Fruit fly (Drosophila melanogaster) whole organism, embryonic: ENCODE results near the gene ihog.

Source experiments
- CG10267 ChIP-seq: fragments of 200-800 bp; sonication (Bioruptor generic); optimal IDR thresholded peaks from 2 replicates; lab custom pipeline; 2018; ENCODE audit warnings: missing biosample characterization, mild to moderate bottlenecking, missing genetic modification characterization, moderate library complexity
- CG11247 ChIP-seq: fragments of 200-800 bp; sonication (Bioruptor generic); IDR thresholded peaks from 2 replicates; pipeline ENCODE4 v1.3.6; 2022; ENCODE audit warnings: missing biosample characterization, missing genetic modification characterization
- CG12104 ChIP-seq: fragments of 200-800 bp; sonication (Bioruptor generic); optimal IDR thresholded peaks from 3 replicates; lab custom pipeline; 2016; ENCODE audit warnings: missing biosample characterization, missing genetic modification characterization
- CG12236 ChIP-seq: fragments of 200-800 bp; sonication (Bioruptor generic); optimal IDR thresholded peaks from 2 replicates; lab custom pipeline; 2016; ENCODE audit warnings: missing biosample characterization, missing genetic modification characterization
- CG13296 ChIP-seq: fragments of 200-800 bp; sonication (Bioruptor generic); optimal IDR thresholded peaks from 3 replicates; lab custom pipeline; 2018; ENCODE audit warnings: missing biosample characterization, mild to moderate bottlenecking, missing genetic modification characterization
- CG14050 ChIP-seq: fragments of 200-800 bp; sonication (Bioruptor generic); IDR thresholded peaks from 3 replicates; pipeline ENCODE4 v1.3.6; 2022; ENCODE audit warnings: missing biosample characterization, missing genetic modification characterization
- CG1647 ChIP-seq: fragments of 200-800 bp; sonication (Bioruptor generic); optimal IDR thresholded peaks from 3 replicates; lab custom pipeline; 2016; ENCODE audit warnings: missing biosample characterization, missing genetic modification characterization
- CG17361 ChIP-seq: fragments of 200-800 bp; sonication (Bioruptor generic); IDR thresholded peaks from 3 replicates; pipeline ENCODE4 v1.3.6; 2022; ENCODE audit warnings: missing biosample characterization, missing genetic modification characterization
- CG17385 ChIP-seq: fragments of 200-800 bp; sonication (Bioruptor generic); optimal IDR thresholded peaks from 3 replicates; lab custom pipeline; 2018; ENCODE audit warnings: missing biosample characterization, mild to moderate bottlenecking, missing genetic modification characterization
- CG17568 ChIP-seq: fragments of 200-800 bp; sonication (Bioruptor generic); optimal IDR thresholded peaks from 2 replicates; lab custom pipeline; 2018; ENCODE audit warnings: missing biosample characterization, mild to moderate bottlenecking, missing genetic modification characterization, moderate library complexity
- CG17802 ChIP-seq: fragments of 200-800 bp; sonication (Bioruptor generic); optimal IDR thresholded peaks from 2 replicates; lab custom pipeline; 2018; ENCODE audit warnings: missing biosample characterization, mild to moderate bottlenecking, missing genetic modification characterization, moderate library complexity
- CG18764 ChIP-seq: fragments of 200-800 bp; sonication (Bioruptor generic); optimal IDR thresholded peaks from 3 replicates; lab custom pipeline; 2016; ENCODE audit warnings: missing biosample characterization, missing genetic modification characterization
- CG32767 ChIP-seq: fragments of 200-800 bp; sonication (Bioruptor generic); IDR thresholded peaks from 2 replicates; pipeline ENCODE4 v1.3.6; 2022; ENCODE audit warnings: missing biosample characterization, missing genetic modification characterization
- CG6854 ChIP-seq: fragments of 200-800 bp; sonication (Bioruptor generic); optimal IDR thresholded peaks from 3 replicates; lab custom pipeline; 2017; ENCODE audit warnings: missing biosample characterization, mild to moderate bottlenecking, missing genetic modification characterization
- CG7786 ChIP-seq: fragments of 200-800 bp; sonication (Bioruptor generic); optimal IDR thresholded peaks from 2 replicates; lab custom pipeline; 2016; ENCODE audit warnings: missing biosample characterization, missing genetic modification characterization
- CG8924 ChIP-seq: fragments of 200-800 bp; optimal IDR thresholded peaks from 3 replicates; lab custom pipeline; 2019; ENCODE audit warnings: missing biosample characterization, mild to moderate bottlenecking, missing genetic modification characterization, moderate library complexity
- CG8944 ChIP-seq: fragments of 200-800 bp; sonication (Bioruptor generic); optimal IDR thresholded peaks from 3 replicates; lab custom pipeline; 2016; ENCODE audit warnings: missing biosample characterization, missing genetic modification characterization
- CHES-1-like ChIP-seq: fragments of 200-800 bp; sonication (Bioruptor generic); optimal IDR thresholded peaks from 2 replicates; lab custom pipeline; 2016; ENCODE audit warnings: missing biosample characterization, missing genetic modification characterization
- Dad ChIP-seq: fragments of 200-800 bp; sonication (Bioruptor generic); optimal IDR thresholded peaks from 3 replicates; lab custom pipeline; 2016; ENCODE audit warnings: missing biosample characterization, missing genetic modification characterization
- HHEX ChIP-seq: fragments of 200-800 bp; sonication (Bioruptor generic); optimal IDR thresholded peaks from 3 replicates; lab custom pipeline; 2017; ENCODE audit warnings: missing biosample characterization, mild to moderate bottlenecking, missing genetic modification characterization, missing genetic modification reagents
- Hmx ChIP-seq: fragments of 200-800 bp; sonication (Bioruptor generic); optimal IDR thresholded peaks from 2 replicates; lab custom pipeline; 2016; ENCODE audit warnings: missing biosample characterization, missing genetic modification characterization
- Hr51 ChIP-seq, 2 experiments: fragments of 200-800 bp; sonication (Bioruptor generic); optimal IDR thresholded peaks; 2 replicates in 1 of 2; 3 replicates in 1 of 2; lab custom pipeline; 2016 to 2018; ENCODE audit warnings: missing biosample characterization in 2 of 2, missing genetic modification characterization in 2 of 2, mild to moderate bottlenecking in 1 of 2, moderate library complexity in 1 of 2
- Hr78 ChIP-seq, 2 experiments: fragments of 200-800 bp in 1 of 2; fragments of >200 bp in 1 of 2; sonication (Bioruptor generic) in 1 of 2; optimal IDR thresholded peaks; 2 replicates each; lab custom pipeline; 2017 to 2019; ENCODE audit warnings: missing biosample characterization in 2 of 2, missing genetic modification characterization in 2 of 2, mild to moderate bottlenecking in 1 of 2, moderate library complexity in 1 of 2
- Lpt ChIP-seq: fragments of >200 bp; optimal IDR thresholded peaks from 2 replicates; lab custom pipeline; 2018; ENCODE audit warnings: missing biosample characterization, missing genetic modification characterization
- Mes4 ChIP-seq: fragments of 200-800 bp; sonication (Bioruptor generic); optimal IDR thresholded peaks from 2 replicates; lab custom pipeline; 2016; ENCODE audit warnings: missing biosample characterization, missing genetic modification characterization
- Myb ChIP-seq: fragments of 200-800 bp; sonication (Bioruptor generic); optimal IDR thresholded peaks from 2 replicates; lab custom pipeline; 2016; ENCODE audit warnings: missing biosample characterization, missing genetic modification characterization
- NFAT ChIP-seq: fragments of 200-800 bp; sonication (Bioruptor generic); IDR thresholded peaks from 2 replicates; pipeline ENCODE4 v1.3.6; 2022; ENCODE audit warnings: missing biosample characterization, missing genetic modification characterization
- NK7.1 ChIP-seq: fragments of 200-800 bp; sonication (Bioruptor generic); optimal IDR thresholded peaks from 3 replicates; lab custom pipeline; 2016; ENCODE audit warnings: missing biosample characterization, missing genetic modification characterization
- Neu2 ChIP-seq: fragments of 200-800 bp; sonication (Bioruptor generic); optimal IDR thresholded peaks from 3 replicates; lab custom pipeline; 2016; ENCODE audit warnings: missing biosample characterization, missing genetic modification characterization, borderline replicate concordance
- Nf-YC ChIP-seq: fragments of 200-800 bp; optimal IDR thresholded peaks from 3 replicates; lab custom pipeline; 2019; ENCODE audit warnings: missing biosample characterization, mild to moderate bottlenecking, missing genetic modification characterization, moderate library complexity
- NfI ChIP-seq: fragments of 200-800 bp; sonication (Bioruptor generic); optimal IDR thresholded peaks from 3 replicates; lab custom pipeline; 2018; ENCODE audit warnings: missing biosample characterization, mild to moderate bottlenecking, missing genetic modification characterization, moderate library complexity
- Sox102F ChIP-seq: fragments of 200-800 bp; sonication (Bioruptor generic); optimal IDR thresholded peaks from 2 replicates; lab custom pipeline; 2018; ENCODE audit warnings: missing biosample characterization, mild to moderate bottlenecking, missing genetic modification characterization, moderate library complexity
- Usf ChIP-seq: fragments of 200-800 bp; sonication (Bioruptor generic); optimal IDR thresholded peaks from 2 replicates; lab custom pipeline; 2017; ENCODE audit warnings: missing genotype, missing biosample characterization, missing genetic modification characterization
- Vsx1 ChIP-seq: fragments of 200-800 bp; sonication (Bioruptor generic); optimal IDR thresholded peaks from 2 replicates; lab custom pipeline; 2017; ENCODE audit warnings: missing biosample characterization, mild to moderate bottlenecking, missing genetic modification characterization, missing genetic modification reagents
- al ChIP-seq: fragments of 200-800 bp; sonication (Bioruptor generic); IDR thresholded peaks from 2 replicates; pipeline ENCODE4 v1.3.6; 2022; ENCODE audit warnings: missing biosample characterization, missing genetic modification characterization
- ash1 ChIP-seq: fragments of 200-800 bp; sonication (Bioruptor generic); optimal IDR thresholded peaks from 2 replicates; lab custom pipeline; 2018; ENCODE audit warnings: missing biosample characterization, mild to moderate bottlenecking, missing genetic modification characterization
- crc ChIP-seq: fragments of 200-800 bp; sonication (Bioruptor generic); optimal IDR thresholded peaks from 2 replicates; lab custom pipeline; 2016; ENCODE audit warnings: missing biosample characterization, missing genetic modification characterization
- crol ChIP-seq: fragments of 200-800 bp; sonication (Bioruptor generic); IDR thresholded peaks from 2 replicates; pipeline ENCODE4 v1.3.6; 2022; ENCODE audit warnings: missing biosample characterization, missing genetic modification characterization
- da ChIP-seq: fragments of 200-800 bp; sonication (Bioruptor generic); optimal IDR thresholded peaks from 2 replicates; lab custom pipeline; 2016; ENCODE audit warnings: missing biosample characterization, missing genetic modification characterization
- eve ChIP-seq, 2 experiments: fragments of >200 bp; optimal IDR thresholded peaks; 2 replicates each; lab custom pipeline; 2017; ENCODE audit warnings: missing biosample characterization in 2 of 2, missing genetic modification characterization in 2 of 2
- grau ChIP-seq: fragments of 200-800 bp; optimal IDR thresholded peaks from 3 replicates; lab custom pipeline; 2019; ENCODE audit warnings: missing biosample characterization, mild to moderate bottlenecking, missing genetic modification characterization, moderate library complexity
- hbn ChIP-seq: fragments of 200-800 bp; sonication (Bioruptor generic); IDR thresholded peaks from 2 replicates; pipeline ENCODE4 v1.3.6; 2022; ENCODE audit warnings: missing biosample characterization, missing genetic modification characterization; ENCODE audit not compliant: partially characterized antibody
- jigr1 ChIP-seq: fragments of 200-800 bp; sonication (Bioruptor generic); IDR thresholded peaks from 3 replicates; pipeline ENCODE4 v1.3.6; 2022; ENCODE audit warnings: missing biosample characterization, missing genetic modification characterization
- kah ChIP-seq: fragments of 200-800 bp; sonication (Bioruptor generic); optimal IDR thresholded peaks from 2 replicates; lab custom pipeline; 2018; ENCODE audit warnings: missing biosample characterization, mild to moderate bottlenecking, missing genetic modification characterization
- knrl ChIP-seq: fragments of 200-800 bp; sonication (Bioruptor generic); IDR thresholded peaks from 3 replicates; pipeline ENCODE4 v1.3.6; 2022; ENCODE audit warnings: missing biosample characterization, missing genetic modification characterization; ENCODE audit not compliant: partially characterized antibody
- lbe ChIP-seq: fragments of 200-800 bp; sonication (Bioruptor generic); optimal IDR thresholded peaks from 2 replicates; lab custom pipeline; 2016; ENCODE audit warnings: missing biosample characterization, mild to moderate bottlenecking, missing genetic modification characterization
- maf-S ChIP-seq: fragments of 200-800 bp; sonication (Bioruptor generic); optimal IDR thresholded peaks from 2 replicates; lab custom pipeline; 2016; ENCODE audit warnings: missing biosample characterization, missing genetic modification characterization
- nerfin-1 ChIP-seq: fragments of 200-800 bp; sonication (Bioruptor generic); optimal IDR thresholded peaks from 3 replicates; lab custom pipeline; 2019; ENCODE audit warnings: missing biosample characterization, mild to moderate bottlenecking, missing genetic modification characterization, moderate library complexity
- slp2 ChIP-seq: fragments of 200-800 bp; sonication (Bioruptor generic); optimal IDR thresholded peaks from 2 replicates; lab custom pipeline; 2016; ENCODE audit warnings: missing biosample characterization, missing genetic modification characterization
- sna ChIP-seq: fragments of 200-800 bp; sonication (Bioruptor generic); IDR thresholded peaks from 2 replicates; pipeline ENCODE4 v1.3.6; 2022; ENCODE audit warnings: missing biosample characterization, missing genetic modification characterization; ENCODE audit not compliant: partially characterized antibody

ihog gene

dm6 chr2L:6922091-6922753 is 26.4 kb downstream of the ihog start (continued):
- no peak for TF ChIP-seq CG14050 (GFP tag; lab: Robert Waterston, UW)
- TF ChIP-seq CG17802 (tag; lab: Kevin White, UChicago) = no peak
- TF ChIP-seq CG17361 (GFP tag; lab: Robert Waterston, UW) = 0 out of 3 replicates have a peak, but pooled peaks have one; percentile 58
- peak; percentile 1 for TF ChIP-seq CG12104
- TF ChIP-seq CG32767 = no peak
- TF ChIP-seq CG17385 = peak; percentile 68
- no peak for TF ChIP-seq sna
- peak; percentile 51 for TF ChIP-seq CHES-1-like
- TF ChIP-seq nerfin-1 (tag; lab: Kevin White, UChicago) = peak; percentile 74
- no peak for TF ChIP-seq eve (GFP tag; optimal IDR thresholded peaks at IDR 0.05; lab: Kevin White, UChicago)
- TF ChIP-seq da (GFP tag; lab: Kevin White, UChicago) = no peak
- TF ChIP-seq CG8944 (GFP tag; lab: Kevin White, UChicago) = peak; percentile 63
- peak; percentile 66 for TF ChIP-seq Mes4 (GFP tag; lab: Kevin White, UChicago)
- TF ChIP-seq CG18764 (GFP tag; lab: Kevin White, UChicago) = peak; percentile 3
- no peak for TF ChIP-seq Hr78 (GFP tag; optimal IDR thresholded peaks at IDR 0.05; lab: Kevin White, UChicago)
- TF ChIP-seq HHEX (GFP tag; lab: Kevin White, UChicago) = peak; percentile 65
- peak; percentile 8 for TF ChIP-seq Usf (GFP tag; lab: Kevin White, UChicago)
- TF ChIP-seq crc (GFP tag; lab: Kevin White, UChicago) = peak; percentile 79
- TF ChIP-seq Neu2 = peak; percentile 80
- TF ChIP-seq CG11247 (GFP tag; lab: Robert Waterston, UW) = no peak
- peak; percentile 52 for TF ChIP-seq CG12236
- TF ChIP-seq Myb (GFP tag; lab: Kevin White, UChicago) = peak; percentile 48
- TF ChIP-seq CG7786 (GFP tag; lab: Kevin White, UChicago) = peak; percentile 54
- peak; percentile 69 for TF ChIP-seq CG10267 (tag; lab: Kevin White, UChicago)
- no peak; the same call in 1 of the 2 replicates for TF ChIP-seq al (GFP tag; lab: Robert Waterston, UW)
- TF ChIP-seq CG8924 (tag; lab: Kevin White, UChicago) = peak; percentile 70
- TF ChIP-seq Vsx1 (GFP tag; lab: Kevin White, UChicago) = no peak
- TF ChIP-seq NfI (GFP tag; lab: Kevin White, UChicago) = no peak
- no peak for TF ChIP-seq NFAT (GFP tag; lab: Robert Waterston, UW)
- peak; percentile 47 for TF ChIP-seq Dad (GFP tag; lab: Kevin White, UChicago)
- TF ChIP-seq ash1 (GFP tag; lab: Kevin White, UChicago) = no peak
- TF ChIP-seq CG17568 (GFP tag; lab: Kevin White, UChicago) = peak; percentile 77
- TF ChIP-seq crol = no peak
- TF ChIP-seq CG13296 (GFP tag; lab: Kevin White, UChicago) = peak; percentile 26
- no peak for TF ChIP-seq jigr1 (GFP tag; lab: Robert Waterston, UW)
- no peak for TF ChIP-seq Hmx (GFP tag; lab: Kevin White, UChicago)
- peak; percentile 80 for TF ChIP-seq slp2 (GFP tag; lab: Kevin White, UChicago)
- no peak for TF ChIP-seq knrl (GFP tag; lab: Robert Waterston, UW)
- peak; percentile 1 for TF ChIP-seq kah
- TF ChIP-seq NK7.1 (GFP tag; lab: Kevin White, UChicago) = peak; percentile 33
- no peak for TF ChIP-seq CG1647 (GFP tag; lab: Kevin White, UChicago)
- TF ChIP-seq maf-S (GFP tag; lab: Kevin White, UChicago) = peak; percentile 57
- TF ChIP-seq lbe (GFP tag; lab: Kevin White, UChicago) = peak; percentile 26
- peak in 1 of 2 experiments; percentile 3 for TF ChIP-seq Hr51 (GFP tag; optimal IDR thresholded peaks at IDR 0.05; lab: Kevin White, UChicago)
- TF ChIP-seq Sox102F (GFP tag; lab: Kevin White, UChicago) = no peak
- TF ChIP-seq Lpt (GFP tag; lab: Kevin White, UChicago) = no peak
- no peak for TF ChIP-seq CG6854
- peak; percentile 68 for TF ChIP-seq grau (tag; lab: Kevin White, UChicago)
- TF ChIP-seq Nf-YC (tag; lab: Kevin White, UChicago) = no peak
- TF ChIP-seq hbn = no peak
